Worm (Caenorhabditis elegans): ENCODE measurements around the gene cdr-3.

- TF ChIP-seq him-1 (tag; optimal IDR thresholded peaks at IDR 0.05) (no peak), dao-5 (tag; optimal IDR thresholded peaks at IDR 0.05) (no peak)
These were observed 11.2 kb downstream of the cdr-3 start, which contains the start of gene K01D12.10 for ce11 chrV:12405929-12406328.

All from whole organism, L4/young adult.